Fruit fly (Drosophila melanogaster) whole organism, wandering third instar larva: Measurements from ENCODE around the gene dpr7.

ENCODE experiments used
- Abd-B ChIP-seq: fragments of >200 bp; optimal IDR thresholded peaks from 2 replicates; lab custom pipeline; 2017; ENCODE audit warnings: missing biosample characterization, missing genetic modification characterization
- CG32264 ChIP-seq: fragments of 200-800 bp; sonication (Bioruptor generic); optimal IDR thresholded peaks from 2 replicates; lab custom pipeline; 2016; ENCODE audit warnings: missing biosample characterization, missing genetic modification characterization
- CG9705 ChIP-seq: fragments of 200-800 bp; sonication (Bioruptor generic); optimal IDR thresholded peaks from 2 replicates; lab custom pipeline; 2018; ENCODE audit warnings: missing biosample characterization, mild to moderate bottlenecking, missing genetic modification characterization
- CrebA ChIP-seq: fragments of 200-800 bp; sonication (Bioruptor generic); optimal IDR thresholded peaks from 2 replicates; lab custom pipeline; 2016; ENCODE audit warnings: missing biosample characterization, mild to moderate bottlenecking, missing genetic modification characterization, borderline replicate concordance
- Dfd ChIP-seq: fragments of >200 bp; optimal IDR thresholded peaks from 2 replicates; lab custom pipeline; 2017; ENCODE audit warnings: missing biosample characterization, missing genetic modification characterization
- Dif ChIP-seq: fragments of 200-275, 200-300 bp; sonication (Bioruptor generic); optimal IDR thresholded peaks from 2 replicates; lab custom pipeline; 2018; ENCODE audit warnings: missing biosample characterization, missing genetic modification characterization; ENCODE audit not compliant: partially characterized antibody
- GATAd ChIP-seq: sonication (Bioruptor generic); optimal IDR thresholded peaks from 2 replicates; lab custom pipeline; 2016; ENCODE audit warnings: missing biosample characterization, missing genetic modification characterization
- HLH106 ChIP-seq: fragments of 200-800 bp; optimal IDR thresholded peaks from 3 replicates; lab custom pipeline; 2019; ENCODE audit warnings: missing biosample characterization, mild to moderate bottlenecking, missing genetic modification characterization, moderate library complexity
- Hnf4 ChIP-seq: fragments of 200-800 bp; sonication (Bioruptor generic); optimal IDR thresholded peaks from 2 replicates; lab custom pipeline; 2016; ENCODE audit warnings: missing biosample characterization, mild to moderate bottlenecking, missing genetic modification characterization
- Hr78 ChIP-seq: fragments of >200 bp; optimal IDR thresholded peaks from 2 replicates; lab custom pipeline; 2017; ENCODE audit warnings: missing biosample characterization, missing genetic modification characterization
- Hr83 ChIP-seq: fragments of 200-300 bp; sonication (Bioruptor generic); optimal IDR thresholded peaks from 2 replicates; lab custom pipeline; 2016; ENCODE audit warnings: missing biosample characterization, mild to moderate bottlenecking, missing genetic modification characterization, moderate library complexity; ENCODE audit not compliant: poor library complexity, severe bottlenecking
- Mio ChIP-seq: sonication (Bioruptor generic); optimal IDR thresholded peaks from 2 replicates; lab custom pipeline; 2016; ENCODE audit warnings: missing biosample characterization, missing genetic modification characterization
- Myc ChIP-seq: fragments of >200 bp; optimal IDR thresholded peaks from 2 replicates; lab custom pipeline; 2017
- N ChIP-seq: fragments of >200 bp; optimal IDR thresholded peaks from 2 replicates; lab custom pipeline; 2018; ENCODE audit warnings: missing biosample characterization, missing external identifiers, missing genetic modification characterization
- Sp1 ChIP-seq: fragments of 200-800 bp; sonication (Bioruptor generic); optimal IDR thresholded peaks from 3 replicates; lab custom pipeline; 2019; ENCODE audit warnings: missing biosample characterization, mild to moderate bottlenecking, missing genetic modification characterization, moderate library complexity
- Vsx2 ChIP-seq: fragments of 200-300, 225-300 bp; sonication (Bioruptor generic); optimal IDR thresholded peaks from 2 replicates; lab custom pipeline; 2018; ENCODE audit warnings: missing biosample characterization, missing genetic modification characterization; ENCODE audit not compliant: partially characterized antibody
- br ChIP-seq: fragments of 200-800 bp; sonication (Bioruptor generic); optimal IDR thresholded peaks from 2 replicates; lab custom pipeline; 2016; ENCODE audit warnings: missing biosample characterization, missing genetic modification characterization
- brk ChIP-seq: fragments of 200-800 bp; sonication (Bioruptor generic); optimal IDR thresholded peaks from 2 replicates; lab custom pipeline; 2016; ENCODE audit warnings: missing biosample characterization, mild to moderate bottlenecking, missing genetic modification characterization
- dl ChIP-seq, 2 experiments: fragments of 175-275, 200-275 bp in 1 of 2; fragments of 200-275 bp in 1 of 2; sonication (Bioruptor generic); optimal IDR thresholded peaks; lab custom pipeline; 2018; ENCODE audit warnings: mild to moderate bottlenecking in 2 of 2, missing biosample characterization in 2 of 2, missing genetic modification characterization in 2 of 2, moderate library complexity in 2 of 2; ENCODE audit not compliant: partially characterized antibody in 2 of 2, insufficient read depth in 1 of 2
- dmrt93B ChIP-seq: fragments of 200-800 bp; sonication (Bioruptor generic); optimal IDR thresholded peaks from 2 replicates; lab custom pipeline; 2018; ENCODE audit warnings: missing biosample characterization, mild to moderate bottlenecking, missing genetic modification characterization
- dsf ChIP-seq: sonication (Bioruptor generic); optimal IDR thresholded peaks from 2 replicates; lab custom pipeline; 2016; ENCODE audit warnings: missing biosample characterization, missing genetic modification characterization, borderline replicate concordance
- ey ChIP-seq: fragments of 200-800 bp; sonication (Bioruptor generic); optimal IDR thresholded peaks from 2 replicates; lab custom pipeline; 2016; ENCODE audit warnings: missing biosample characterization, missing genetic modification characterization
- foxo ChIP-seq, 2 experiments: fragments of 200-800 bp; sonication (Bioruptor generic); optimal IDR thresholded peaks; 2 replicates in 1 of 2; 3 replicates in 1 of 2; lab custom pipeline; 2016 to 2017; ENCODE audit warnings: missing biosample characterization in 2 of 2, missing genetic modification characterization in 2 of 2
- fru ChIP-seq: fragments of 200-800 bp; sonication (Bioruptor generic); optimal IDR thresholded peaks from 3 replicates; lab custom pipeline; 2016; ENCODE audit warnings: missing biosample characterization, mild to moderate bottlenecking, missing genetic modification characterization
- h ChIP-seq: fragments of 200-800 bp; sonication (Bioruptor generic); optimal IDR thresholded peaks from 3 replicates; lab custom pipeline; 2016; ENCODE audit warnings: missing biosample characterization, mild to moderate bottlenecking, missing genetic modification characterization
- lola ChIP-seq: fragments of >200 bp; optimal IDR thresholded peaks from 2 replicates; lab custom pipeline; 2017; ENCODE audit warnings: missing biosample characterization, missing genetic modification characterization
- pan ChIP-seq: fragments of >200 bp; optimal IDR thresholded peaks from 2 replicates; lab custom pipeline; 2017
- rgr ChIP-seq: fragments of 200-800 bp; sonication (Bioruptor generic); optimal IDR thresholded peaks from 3 replicates; lab custom pipeline; 2016; ENCODE audit warnings: missing biosample characterization, mild to moderate bottlenecking, missing genetic modification characterization
- sage ChIP-seq: fragments of 200-800 bp; sonication (Bioruptor generic); optimal IDR thresholded peaks from 2 replicates; lab custom pipeline; 2016; ENCODE audit warnings: missing biosample characterization, mild to moderate bottlenecking, missing genetic modification characterization
- sv ChIP-seq: fragments of 200-800 bp; sonication (Bioruptor generic); optimal IDR thresholded peaks from 3 replicates; lab custom pipeline; 2016; ENCODE audit warnings: missing biosample characterization, missing genetic modification characterization
- tai ChIP-seq: sonication (Bioruptor generic); optimal IDR thresholded peaks from 2 replicates; lab custom pipeline; 2016; ENCODE audit warnings: missing biosample characterization, missing genetic modification characterization
- usp ChIP-seq: fragments of >200 bp; optimal IDR thresholded peaks from 2 replicates; lab custom pipeline; 2017; ENCODE audit warnings: missing biosample characterization, missing genetic modification characterization

The dpr7 gene

dm6 chr4:253176-253575 is at the start of gene dpr7:
Gene dpr7 (minus strand): TSS chr4:253329.
- no peak for TF ChIP-seq Dfd
- no peak for TF ChIP-seq Mio
- no peak for TF ChIP-seq GATAd
- TF ChIP-seq usp (GFP tag; lab: Kevin White, UChicago): no peak
- TF ChIP-seq CG9705: no peak
- no peak for TF ChIP-seq sage (GFP tag; lab: Kevin White, UChicago)
- no peak for TF ChIP-seq ey (GFP tag; lab: Kevin White, UChicago)
- TF ChIP-seq tai (GFP tag; lab: Kevin White, UChicago): no peak
- TF ChIP-seq brk (GFP tag; lab: Kevin White, UChicago): no peak
- TF ChIP-seq CrebA: no peak
- TF ChIP-seq Hr83 (GFP tag; lab: Kevin White, UChicago): no peak
- TF ChIP-seq Vsx2 (GFP tag; lab: Kevin White, UChicago): no peak

dm6 chr4:292403-292802 is 39.3 kb upstream of the dpr7 start:
- TF ChIP-seq dl (GFP tag; optimal IDR thresholded peaks at IDR 0.05; lab: Kevin White, UChicago; ENCODE audit: insufficient read depth in 1 of 2, partially characterized antibody in 2 of 2): no peak
- TF ChIP-seq Myc (lab: Kevin White, UChicago): no peak
- no peak for TF ChIP-seq Dif (GFP tag; lab: Kevin White, UChicago)
- TF ChIP-seq, all 38 proteins: peak for 0

- TF ChIP-seq sage (GFP tag; lab: Kevin White, UChicago) (no peak), rgr (GFP tag; lab: Kevin White, UChicago) (no peak), GATAd (no peak), Hnf4 (GFP tag; lab: Kevin White, UChicago) (no peak), dl (GFP tag; optimal IDR thresholded peaks at IDR 0.05; lab: Kevin White, UChicago; ENCODE audit: insufficient read depth in 1 of 2, partially characterized antibody in 2 of 2) (no peak), Hr78 (no peak), dsf (no peak)
- TF ChIP-seq, all 38 proteins: peak for 0
Measured at dm6 chr4:276325-276724, 23.2 kb upstream of the dpr7 start, which contains the start of gene NfI. Gene NfI (minus strand): TSS chr4:276369.

- TF ChIP-seq ey (GFP tag; lab: Kevin White, UChicago) (no peak), sv (no peak), Dif (GFP tag; lab: Kevin White, UChicago) (no peak), Abd-B (GFP tag; lab: Kevin White, UChicago) (no peak), dsf (no peak), usp (GFP tag; lab: Kevin White, UChicago) (no peak), dmrt93B (GFP tag; lab: Kevin White, UChicago) (no peak), pan (lab: Kevin White, UChicago) (no peak), h (GFP tag; lab: Kevin White, UChicago) (no peak)
- TF ChIP-seq, all 38 proteins: peak for 0
Measured at dm6 chr4:274704-275103, 21.6 kb upstream of the dpr7 start.

- TF ChIP-seq N (GFP tag; lab: Kevin White, UChicago) (no peak), rgr (GFP tag; lab: Kevin White, UChicago) (no peak), CG32264 (GFP tag; lab: Kevin White, UChicago) (no peak), dsf (no peak), Sp1 (GFP tag; lab: Kevin White, UChicago) (no peak), pan (lab: Kevin White, UChicago) (no peak), ey (GFP tag; lab: Kevin White, UChicago) (no peak), dmrt93B (GFP tag; lab: Kevin White, UChicago) (no peak), Hnf4 (GFP tag; lab: Kevin White, UChicago) (no peak), CG9705 (no peak), brk (GFP tag; lab: Kevin White, UChicago) (no peak), usp (GFP tag; lab: Kevin White, UChicago) (no peak), Dif (GFP tag; lab: Kevin White, UChicago) (no peak), br (GFP tag; lab: Kevin White, UChicago) (no peak), Mio (no peak), dl (GFP tag; optimal IDR thresholded peaks at IDR 0.05; lab: Kevin White, UChicago; ENCODE audit: insufficient read depth in 1 of 2, partially characterized antibody in 2 of 2) (no peak), foxo (GFP tag; optimal IDR thresholded peaks at IDR 0.05; lab: Kevin White, UChicago) (no peak), lola (GFP tag; lab: Kevin White, UChicago) (no peak), HLH106 (tag; lab: Kevin White, UChicago) (no peak), fru (GFP tag; lab: Kevin White, UChicago) (no peak)
Measured at dm6 chr4:261484-262070, 8.4 kb upstream of the dpr7 start.
